Fruit fly (Drosophila melanogaster): ENCODE measurements around the gene CG42354.

Gene CG42354

DNA sequence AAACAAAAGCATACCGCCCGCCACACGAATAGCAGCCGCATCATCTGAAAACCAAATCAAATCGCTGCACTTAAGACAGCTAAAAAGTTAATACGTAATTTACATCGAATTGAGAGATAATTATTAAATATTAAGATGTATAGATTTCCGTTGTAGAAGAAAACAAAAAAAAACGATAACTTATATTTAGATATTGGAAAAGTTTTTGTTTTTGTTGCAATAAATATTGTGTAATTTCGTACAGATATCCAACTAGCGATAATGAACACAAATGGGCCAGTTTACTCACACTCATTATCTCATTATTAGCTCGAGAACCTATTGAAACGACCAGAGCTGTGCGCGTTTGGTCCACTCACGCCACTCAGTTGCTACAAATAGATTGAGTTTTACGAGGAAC lies 35.9 kb upstream of the CG42354 start (continued):
- TF ChIP-seq CG17912 (GFP tag; optimal IDR thresholded peaks at IDR 0.05), result no peak
- no peak for TF ChIP-seq gce (GFP tag; IDR thresholded peaks at IDR 0.05)
- TF ChIP-seq peb (GFP tag; IDR thresholded peaks at IDR 0.05), result no peak
- peak; percentile 43 for TF ChIP-seq Deaf1 (tag; optimal IDR thresholded peaks at IDR 0.05)
- TF ChIP-seq ab (GFP tag; optimal IDR thresholded peaks at IDR 0.05), result no peak
- no peak for TF ChIP-seq CG43689 (GFP tag; IDR thresholded peaks at IDR 0.05)
- TF ChIP-seq tap (tag; optimal IDR thresholded peaks at IDR 0.05), result peak; percentile 27
- peak; percentile 20 to 53 for TF ChIP-seq chif (GFP tag; optimal IDR thresholded peaks at IDR 0.05)
- TF ChIP-seq zfh2 (GFP tag; optimal IDR thresholded peaks at IDR 0.05), result no peak
- no peak for TF ChIP-seq lov (optimal IDR thresholded peaks at IDR 0.05)
- no peak for TF ChIP-seq lov (GFP tag; IDR thresholded peaks at IDR 0.05)
- TF ChIP-seq kay (GFP tag; optimal IDR thresholded peaks at IDR 0.05), result peak; percentile 25
- TF ChIP-seq usp (GFP tag; optimal IDR thresholded peaks at IDR 0.05), result no peak
- TF ChIP-seq CG11247 (GFP tag; IDR thresholded peaks at IDR 0.05), result no peak
- TF ChIP-seq CG18262 (tag; optimal IDR thresholded peaks at IDR 0.05), result peak; percentile 88
- peak; percentile 59 for TF ChIP-seq CG6689 (GFP tag; IDR thresholded peaks at IDR 0.05)
- no peak for TF ChIP-seq CG31388 (GFP tag; optimal IDR thresholded peaks at IDR 0.05)
- TF ChIP-seq nmo (GFP tag; optimal IDR thresholded peaks at IDR 0.05), result peak; percentile 88
- TF ChIP-seq CG3065 (GFP tag; optimal IDR thresholded peaks at IDR 0.05), result no peak
- TF ChIP-seq Hand (GFP tag; optimal IDR thresholded peaks at IDR 0.05), result no peak
- TF ChIP-seq Nf-YC (tag; optimal IDR thresholded peaks at IDR 0.05), result peak; percentile 63
- peak; percentile 9 for TF ChIP-seq sd (tag; optimal IDR thresholded peaks at IDR 0.05)
- TF ChIP-seq CG10147 (GFP tag; optimal IDR thresholded peaks at IDR 0.05), result peak; percentile 62
- peak; percentile 84 for TF ChIP-seq CG31441 (GFP tag; IDR thresholded peaks at IDR 0.05)
- no peak for TF ChIP-seq CG6272 (GFP tag; IDR thresholded peaks at IDR 0.05)
- no peak for TF ChIP-seq emc (GFP tag; optimal IDR thresholded peaks at IDR 0.05)
- 0 out of 2 replicates have a peak, but pooled peaks have one; percentile 30 for TF ChIP-seq HLH3B (GFP tag; IDR thresholded peaks at IDR 0.05)
- TF ChIP-seq CG15514 (GFP tag; optimal IDR thresholded peaks at IDR 0.05), result no peak
- peak; percentile 73 for TF ChIP-seq CG10267 (tag; optimal IDR thresholded peaks at IDR 0.05)
- TF ChIP-seq CG2875 (GFP tag; optimal IDR thresholded peaks at IDR 0.05), result peak; percentile 64
- peak; percentile 54 for TF ChIP-seq CG30431 (GFP tag; optimal IDR thresholded peaks at IDR 0.05)
- TF ChIP-seq schlank (tag; optimal IDR thresholded peaks at IDR 0.05), result no peak
- no peak for TF ChIP-seq hb (GFP tag; IDR thresholded peaks at IDR 0.05; ENCODE audit: partially characterized antibody)
- peak; percentile 60 for TF ChIP-seq dysf (GFP tag; IDR thresholded peaks at IDR 0.05)
- TF ChIP-seq ERR (GFP tag; optimal IDR thresholded peaks at IDR 0.05), result no peak
- TF ChIP-seq seq (GFP tag; IDR thresholded peaks at IDR 0.05), result peak; percentile 58; the same call in 1 of the 2 replicates
- no peak for TF ChIP-seq kah (GFP tag; optimal IDR thresholded peaks at IDR 0.05)
- TF ChIP-seq pfk (GFP tag; optimal IDR thresholded peaks at IDR 0.05), result no peak
- no peak for TF ChIP-seq CG33213 (GFP tag; optimal IDR thresholded peaks at IDR 0.05)
- TF ChIP-seq aop (GFP tag; IDR thresholded peaks at IDR 0.05), result no peak
- TF ChIP-seq Meics (GFP tag; optimal IDR thresholded peaks at IDR 0.05), result peak; percentile 69
- peak; percentile 72 for TF ChIP-seq nerfin-1 (tag; optimal IDR thresholded peaks at IDR 0.05)
- no peak for TF ChIP-seq CG13123 (GFP tag; optimal IDR thresholded peaks at IDR 0.05)
- no peak for TF ChIP-seq zf30C (GFP tag; optimal IDR thresholded peaks at IDR 0.05)
- TF ChIP-seq BEAF-32 (GFP tag; optimal IDR thresholded peaks at IDR 0.05), result no peak
- TF ChIP-seq Gug (GFP tag; IDR thresholded peaks at IDR 0.05), result no peak
- TF ChIP-seq slbo (GFP tag; IDR thresholded peaks at IDR 0.05), result peak; percentile 28; the same call in 1 of the 2 replicates
- peak; percentile 13 for TF ChIP-seq CG6683 (GFP tag; optimal IDR thresholded peaks at IDR 0.05)
- TF ChIP-seq Rx (GFP tag; IDR thresholded peaks at IDR 0.05), result no peak
- peak; percentile 73 for TF ChIP-seq CG13775 (GFP tag; optimal IDR thresholded peaks at IDR 0.05)
- peak; percentile 71 for TF ChIP-seq CG15601 (tag; optimal IDR thresholded peaks at IDR 0.05)
- TF ChIP-seq hbn (GFP tag; IDR thresholded peaks at IDR 0.05; ENCODE audit: partially characterized antibody), result no peak
